Fruit fly (Drosophila melanogaster): ENCODE data around the gene Pxt.
A peak's percentile ranks its signal among the peaks of the same experiment; 100 is the strongest.

The Pxt gene

DNA sequence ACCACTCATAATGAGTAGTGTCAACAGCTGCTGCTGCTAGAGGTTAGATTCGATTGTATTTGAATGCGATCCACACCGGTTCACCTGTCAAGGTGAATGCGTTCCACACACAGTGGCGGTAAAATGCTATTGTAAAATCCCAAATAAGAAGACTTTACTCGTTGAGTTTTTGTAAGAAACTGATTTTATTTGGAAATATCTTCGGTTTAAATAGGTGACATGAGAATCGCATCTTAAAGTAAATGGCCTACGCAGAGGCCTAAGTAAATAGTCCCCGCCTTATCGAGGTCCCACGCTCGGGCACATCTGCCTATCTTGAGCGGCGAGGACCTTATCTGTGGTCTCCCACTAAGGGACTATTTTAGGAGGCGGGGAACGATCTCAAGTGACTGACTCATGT is 43.8 kb downstream of the Pxt start, which contains the start of gene TyrR:
Gene TyrR, minus strand, starts transcription at position 101 of the 400 bp plus-strand sequence.
- TF ChIP-seq Med (GFP tag) = peak; percentile 24

All from whole organism, embryonic.